Worm (Caenorhabditis elegans): ENCODE measurements around the gene R13H4.5.

ce11 chrV:11856022-11856421 is 4.5 kb upstream of the R13H4.5 start:
- TF ChIP-seq snpc-1.1 (tag; optimal IDR thresholded peaks at IDR 0.05; ENCODE audit: insufficient read depth) (no peak), ccch-3 (GFP tag; optimal IDR thresholded peaks at IDR 0.05) (no peak), snpc-1.3 (tag; optimal IDR thresholded peaks at IDR 0.05; ENCODE audit: insufficient read depth) (no peak), lsl-1 (GFP tag; optimal IDR thresholded peaks at IDR 0.05) (no peak), ceh-79 (tag; optimal IDR thresholded peaks at IDR 0.05) (no peak), T26A5.8 (tag; optimal IDR thresholded peaks at IDR 0.05) (no peak), sea-2 (GFP tag; IDR thresholded peaks at IDR 0.05) (no peak), B0019.2 (GFP tag; conservative IDR thresholded peaks at IDR 0.05) (no peak), C17E4.6 (GFP tag; IDR thresholded peaks at IDR 0.05) (no peak), nfya-1 (tag; optimal IDR thresholded peaks at IDR 0.05; ENCODE audit: borderline replicate concordance, insufficient read depth) (no peak)
